Fruit fly (Drosophila melanogaster) whole organism, pupa: ENCODE measurements around the gene CG9263.

Experiments
- CG13204 ChIP-seq: fragments of 200-800 bp; sonication (Bioruptor generic); optimal IDR thresholded peaks from 2 replicates; lab custom pipeline; 2018; ENCODE audit warnings: missing biosample characterization, mild to moderate bottlenecking, missing genetic modification characterization, moderate library complexity
- CG14655 ChIP-seq: fragments of 200-800 bp; sonication (Bioruptor generic); optimal IDR thresholded peaks from 3 replicates; lab custom pipeline; 2017; ENCODE audit warnings: mild to moderate bottlenecking, missing biosample characterization, missing genetic modification reagents, missing genetic modification characterization
- Ets98B ChIP-seq: fragments of 200-800 bp; sonication (Bioruptor generic); IDR thresholded peaks from 2 replicates; pipeline ENCODE4 v1.3.6; 2022; ENCODE audit warnings: missing biosample characterization, missing genetic modification characterization
- gl ChIP-seq: fragments of 200-800 bp; sonication (Bioruptor generic); optimal IDR thresholded peaks from 2 replicates; lab custom pipeline; 2018; ENCODE audit warnings: missing biosample characterization, mild to moderate bottlenecking, missing genetic modification characterization

- TF ChIP-seq CG13204 (GFP tag; lab: Kevin White, UChicago), result no peak
- TF ChIP-seq gl (tag; lab: Kevin White, UChicago), result no peak
- no peak for TF ChIP-seq CG14655 (GFP tag; lab: Kevin White, UChicago)
- TF ChIP-seq Ets98B (GFP tag; lab: Robert Waterston, UW), result no peak
Measured at dm6 chr2L:13521807-13522206, 20.6 kb downstream of the CG9263 start.
